Fruit fly (Drosophila melanogaster) whole organism, embryonic: ENCODE data around the gene Cerk.

Source experiments
- Abd-B ChIP-seq: fragments of 200-800 bp; sonication (Bioruptor generic); optimal IDR thresholded peaks from 2 replicates; lab custom pipeline; 2018; ENCODE audit warnings: missing biosample characterization, mild to moderate bottlenecking, missing genetic modification characterization, moderate library complexity
- CG11085 ChIP-seq: fragments of 200-800 bp; sonication (Bioruptor generic); IDR thresholded peaks from 2 replicates; pipeline ENCODE4 v1.3.6; 2022; ENCODE audit warnings: missing biosample characterization, missing genetic modification characterization
- CG11723 ChIP-seq: fragments of 200-800 bp; sonication (Bioruptor generic); optimal IDR thresholded peaks from 2 replicates; lab custom pipeline; 2017; ENCODE audit warnings: missing biosample characterization, mild to moderate bottlenecking, missing genetic modification characterization
- CG12219 ChIP-seq: fragments of 200-800 bp; sonication (Bioruptor generic); optimal IDR thresholded peaks from 3 replicates; lab custom pipeline; 2018; ENCODE audit warnings: missing biosample characterization, mild to moderate bottlenecking, missing genetic modification characterization
- CG13287 ChIP-seq: fragments of 200-800 bp; sonication (Bioruptor generic); IDR thresholded peaks from 2 replicates; pipeline ENCODE4 v1.3.6; 2022; ENCODE audit warnings: missing biosample characterization, missing genetic modification characterization; ENCODE audit not compliant: partially characterized antibody
- CG1529 ChIP-seq: fragments of 200-800 bp; sonication (Bioruptor generic); optimal IDR thresholded peaks from 3 replicates; lab custom pipeline; 2018; ENCODE audit warnings: missing biosample characterization, missing genetic modification characterization
- CG16779 ChIP-seq: fragments of 200-800 bp; sonication (Bioruptor generic); IDR thresholded peaks from 2 replicates; pipeline ENCODE4 v1.3.6; 2022; ENCODE audit warnings: missing biosample characterization, missing genetic modification characterization
- CG16863 ChIP-seq: fragments of 200-800 bp; sonication (Bioruptor generic); optimal IDR thresholded peaks from 3 replicates; lab custom pipeline; 2016; ENCODE audit warnings: missing biosample characterization, missing genetic modification characterization
- CG18476 ChIP-seq: fragments of 200-800 bp; sonication (Bioruptor generic); optimal IDR thresholded peaks from 2 replicates; lab custom pipeline; 2016; ENCODE audit warnings: missing biosample characterization, mild to moderate bottlenecking, missing genetic modification characterization
- CG18599 ChIP-seq: fragments of 200-800 bp; sonication (Bioruptor generic); optimal IDR thresholded peaks from 3 replicates; lab custom pipeline; 2017; ENCODE audit warnings: missing biosample characterization, missing genetic modification characterization, mild to moderate bottlenecking, moderate library complexity, missing genetic modification reagents
- CG2116 ChIP-seq: fragments of 200-800 bp; sonication (Bioruptor generic); optimal IDR thresholded peaks from 3 replicates; lab custom pipeline; 2018; ENCODE audit warnings: missing biosample characterization, mild to moderate bottlenecking, missing genetic modification characterization
- CG32532 ChIP-seq: fragments of 200-800 bp; sonication (Bioruptor generic); IDR thresholded peaks from 2 replicates; pipeline ENCODE4 v1.3.6; 2022; ENCODE audit warnings: missing biosample characterization, missing genetic modification characterization
- CG5245 ChIP-seq: fragments of 200-800 bp; sonication (Bioruptor generic); optimal IDR thresholded peaks from 3 replicates; lab custom pipeline; 2016; ENCODE audit warnings: missing biosample characterization, missing genetic modification characterization
- CG6683 ChIP-seq: fragments of 200-800 bp; sonication (Bioruptor generic); optimal IDR thresholded peaks from 2 replicates; lab custom pipeline; 2017; ENCODE audit warnings: missing biosample characterization, mild to moderate bottlenecking, missing genetic modification characterization, missing genetic modification reagents
- CG6791 ChIP-seq: fragments of 200-800 bp; sonication (Bioruptor generic); IDR thresholded peaks from 3 replicates; pipeline ENCODE4 v1.3.6; 2022; ENCODE audit warnings: missing biosample characterization, missing genetic modification characterization; ENCODE audit not compliant: partially characterized antibody
- CG6813 ChIP-seq: fragments of 200-800 bp; sonication (Bioruptor generic); optimal IDR thresholded peaks from 2 replicates; lab custom pipeline; 2017; ENCODE audit warnings: missing biosample characterization, missing genetic modification characterization, mild to moderate bottlenecking, moderate library complexity, missing genetic modification reagents
- CG7372 ChIP-seq: fragments of 200-800 bp; sonication (Bioruptor generic); IDR thresholded peaks from 2 replicates; pipeline ENCODE4 v1.3.6; 2022; ENCODE audit warnings: missing biosample characterization, missing genetic modification characterization
- CG7987 ChIP-seq: fragments of 200-800 bp; sonication (Bioruptor generic); optimal IDR thresholded peaks from 2 replicates; lab custom pipeline; 2018; ENCODE audit warnings: missing biosample characterization, mild to moderate bottlenecking, missing genetic modification characterization, moderate library complexity
- CG8924 ChIP-seq: fragments of 200-800 bp; optimal IDR thresholded peaks from 3 replicates; lab custom pipeline; 2019; ENCODE audit warnings: missing biosample characterization, mild to moderate bottlenecking, missing genetic modification characterization, moderate library complexity
- Chrac-16 ChIP-seq: fragments of 200-800 bp; sonication (Bioruptor generic); optimal IDR thresholded peaks from 3 replicates; lab custom pipeline; 2016; ENCODE audit warnings: missing biosample characterization, missing genetic modification characterization
- Dip3 ChIP-seq: fragments of 200-800 bp; sonication (Bioruptor generic); optimal IDR thresholded peaks from 3 replicates; lab custom pipeline; 2016; ENCODE audit warnings: missing biosample characterization, missing genetic modification characterization
- Doc2 ChIP-seq: fragments of 200-800 bp; sonication (Bioruptor generic); IDR thresholded peaks from 2 replicates; pipeline ENCODE4 v1.3.6; 2022; ENCODE audit warnings: missing biosample characterization, missing genetic modification characterization
- Dref ChIP-seq: fragments of 200-800 bp; sonication (Bioruptor generic); IDR thresholded peaks from 2 replicates; pipeline ENCODE4 v1.3.6; 2022; ENCODE audit warnings: missing biosample characterization, missing genetic modification characterization
- Elba2 ChIP-seq: fragments of 200-800 bp; sonication (Bioruptor generic); optimal IDR thresholded peaks from 3 replicates; lab custom pipeline; 2016; ENCODE audit warnings: missing biosample characterization, missing genetic modification characterization
- Ets65A ChIP-seq: fragments of 200-800 bp; sonication (Bioruptor generic); peaks from one replicate; lab custom pipeline; 2016; ENCODE audit warnings: missing biosample characterization, missing genetic modification characterization
- Hr39 ChIP-seq: fragments of >200 bp; optimal IDR thresholded peaks from 2 replicates; lab custom pipeline; 2017
- NC2β ChIP-seq: fragments of 200-800 bp; sonication (Bioruptor generic); optimal IDR thresholded peaks from 2 replicates; lab custom pipeline; 2016; ENCODE audit warnings: missing biosample characterization, missing genetic modification characterization
- Rx ChIP-seq: fragments of 200-800 bp; sonication (Bioruptor generic); IDR thresholded peaks from 2 replicates; pipeline ENCODE4 v1.3.6; 2022; ENCODE audit warnings: missing biosample characterization, missing genetic modification characterization
- Sox100B ChIP-seq: fragments of 200-800 bp; sonication (Bioruptor generic); optimal IDR thresholded peaks from 3 replicates; lab custom pipeline; 2018; ENCODE audit warnings: missing biosample characterization, mild to moderate bottlenecking, missing genetic modification characterization
- Xbp1 ChIP-seq: fragments of 200-800 bp; sonication (Bioruptor generic); optimal IDR thresholded peaks from 3 replicates; lab custom pipeline; 2016; ENCODE audit warnings: missing biosample characterization, mild to moderate bottlenecking, missing genetic modification characterization
- ac ChIP-seq: fragments of 200-800 bp; sonication (Bioruptor generic); optimal IDR thresholded peaks from 3 replicates; lab custom pipeline; 2017; ENCODE audit warnings: missing biosample characterization, mild to moderate bottlenecking, missing genetic modification characterization
- amos ChIP-seq: fragments of 200-800 bp; sonication (Bioruptor generic); IDR thresholded peaks from 2 replicates; pipeline ENCODE4 v1.3.6; 2022; ENCODE audit warnings: missing biosample characterization, missing genetic modification characterization; ENCODE audit not compliant: partially characterized antibody
- cato ChIP-seq: fragments of 200-800 bp; sonication (Bioruptor generic); optimal IDR thresholded peaks from 2 replicates; lab custom pipeline; 2016; ENCODE audit warnings: missing biosample characterization, missing genetic modification characterization, borderline replicate concordance
- fd102C ChIP-seq: fragments of 200-800 bp; sonication (Bioruptor generic); optimal IDR thresholded peaks from 2 replicates; lab custom pipeline; 2018; ENCODE audit warnings: missing biosample characterization, mild to moderate bottlenecking, missing genetic modification characterization, moderate library complexity
- fd96Cb ChIP-seq: fragments of 200-800 bp; sonication (Bioruptor generic); optimal IDR thresholded peaks from 2 replicates; lab custom pipeline; 2018; ENCODE audit warnings: missing biosample characterization, mild to moderate bottlenecking, missing genetic modification characterization, moderate library complexity
- gcm ChIP-seq: fragments of 200-800 bp; sonication (Bioruptor generic); optimal IDR thresholded peaks from 2 replicates; lab custom pipeline; 2019; ENCODE audit warnings: missing biosample characterization, mild to moderate bottlenecking, missing genetic modification characterization, moderate library complexity
- hth ChIP-seq: fragments of >200 bp; optimal IDR thresholded peaks from 2 replicates; lab custom pipeline; 2017; ENCODE audit warnings: inconsistent platforms
- jigr1 ChIP-seq: fragments of 200-800 bp; sonication (Bioruptor generic); IDR thresholded peaks from 3 replicates; pipeline ENCODE4 v1.3.6; 2022; ENCODE audit warnings: missing biosample characterization, missing genetic modification characterization
- kah ChIP-seq: fragments of 200-800 bp; sonication (Bioruptor generic); optimal IDR thresholded peaks from 2 replicates; lab custom pipeline; 2018; ENCODE audit warnings: missing biosample characterization, mild to moderate bottlenecking, missing genetic modification characterization
- kay ChIP-seq: fragments of 200-800 bp; sonication (Bioruptor generic); optimal IDR thresholded peaks from 2 replicates; lab custom pipeline; 2016; ENCODE audit warnings: missing biosample characterization, missing genetic modification characterization
- klu ChIP-seq: fragments of 200-800 bp; sonication (Bioruptor generic); IDR thresholded peaks from 2 replicates; pipeline ENCODE4 v1.3.6; 2022; ENCODE audit warnings: missing biosample characterization, missing genetic modification characterization
- kni ChIP-seq: fragments of 200-800 bp; sonication (Bioruptor generic); optimal IDR thresholded peaks from 3 replicates; lab custom pipeline; 2017; ENCODE audit warnings: mild to moderate bottlenecking, missing biosample characterization, missing genetic modification reagents, missing genetic modification characterization
- mirr ChIP-seq: fragments of 200-800 bp; sonication (Bioruptor generic); optimal IDR thresholded peaks from 3 replicates; lab custom pipeline; 2018; ENCODE audit warnings: missing biosample characterization, mild to moderate bottlenecking, missing genetic modification characterization
- nerfin-1 ChIP-seq: fragments of 200-800 bp; sonication (Bioruptor generic); optimal IDR thresholded peaks from 3 replicates; lab custom pipeline; 2019; ENCODE audit warnings: missing biosample characterization, mild to moderate bottlenecking, missing genetic modification characterization, moderate library complexity
- onecut ChIP-seq: fragments of 200-800 bp; sonication (Bioruptor generic); IDR thresholded peaks from 2 replicates; pipeline ENCODE4 v1.3.6; 2022; ENCODE audit warnings: missing biosample characterization, missing genetic modification characterization
- pan ChIP-seq, 4 experiments: fragments of >200 bp in 3 of 4; fragments of 200-800 bp in 1 of 4; sonication (Bioruptor generic) in 1 of 4; optimal IDR thresholded peaks in 3 of 4; IDR thresholded peaks in 1 of 4; 2 replicates each; pipeline versions ENCODE4 v1.3.6 to Lab custom; 2017 to 2022; ENCODE audit warnings: missing biosample characterization in 2 of 4, missing genetic modification characterization in 2 of 4, mixed read lengths in 1 of 4
- scrt ChIP-seq: fragments of 200-800 bp; sonication (Bioruptor generic); optimal IDR thresholded peaks from 2 replicates; lab custom pipeline; 2018; ENCODE audit warnings: missing biosample characterization, mild to moderate bottlenecking, missing genetic modification characterization, moderate library complexity
- tgo ChIP-seq: fragments of 200-800 bp; sonication (Bioruptor generic); IDR thresholded peaks from 3 replicates; pipeline ENCODE4 v1.3.6; 2022; ENCODE audit warnings: missing biosample characterization, missing genetic modification characterization
- tna ChIP-seq: fragments of 200-800 bp; sonication (Bioruptor generic); IDR thresholded peaks from 2 replicates; pipeline ENCODE4 v1.3.6; 2022; ENCODE audit warnings: missing biosample characterization, missing genetic modification characterization; ENCODE audit not compliant: partially characterized antibody
- wor ChIP-seq: fragments of 200-800 bp; sonication (Bioruptor generic); IDR thresholded peaks from 2 replicates; pipeline ENCODE4 v1.3.6; 2022; ENCODE audit warnings: missing biosample characterization, missing genetic modification characterization

The Cerk gene

DNA sequence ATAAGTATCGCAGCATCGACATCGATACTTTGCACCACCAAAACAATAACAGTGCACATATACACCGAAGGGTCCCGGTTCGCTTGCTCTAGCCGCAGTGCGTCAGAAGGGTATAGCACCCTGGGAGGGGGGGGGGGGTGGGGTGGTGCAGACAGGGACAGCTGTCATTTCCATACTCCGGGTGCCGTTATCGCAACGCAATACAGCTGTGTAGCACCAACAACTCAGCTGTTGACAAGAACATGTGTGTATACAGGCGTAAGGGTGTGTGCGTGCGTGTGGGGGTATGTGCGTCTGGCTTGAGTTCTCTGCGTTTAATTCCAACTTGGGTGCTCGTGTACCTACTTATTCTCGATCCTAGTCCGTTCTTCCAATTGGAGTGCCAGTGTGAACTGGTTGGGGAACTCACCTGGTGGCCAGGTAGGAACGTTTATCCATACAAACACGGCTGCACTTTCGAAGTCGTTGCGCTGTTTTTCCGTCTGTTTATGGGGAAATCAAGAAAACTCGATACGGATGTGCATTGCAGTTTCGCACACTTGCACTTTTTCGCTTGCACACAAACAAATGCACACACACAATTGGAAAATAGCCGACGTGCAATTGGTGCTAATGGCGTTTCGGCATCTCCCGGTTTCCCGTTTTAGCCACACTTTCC lies 465 bp downstream of the Cerk start (continued):
- TF ChIP-seq CG16779 (GFP tag; lab: Robert Waterston, UW): no peak
- peak; percentile 28; the same call in 1 of the 2 replicates for TF ChIP-seq CG13287 (GFP tag; lab: Robert Waterston, UW)
- TF ChIP-seq pan (optimal IDR thresholded peaks at IDR 0.05; lab: Kevin White, UChicago): no peak
- TF ChIP-seq pan (GFP tag; optimal IDR thresholded peaks at IDR 0.05 in 1 of 2, IDR thresholded peaks at IDR 0.05 in 1 of 2): peak in 1 of 2 experiments; percentile 15
- TF ChIP-seq CG8924 (tag; lab: Kevin White, UChicago): no peak
- TF ChIP-seq CG6791 (GFP tag; lab: Robert Waterston, UW): peak; percentile 46; the same call in 2 of the 3 replicates
- TF ChIP-seq wor (GFP tag; lab: Robert Waterston, UW): no peak
- no peak for TF ChIP-seq CG11723 (GFP tag; lab: Kevin White, UChicago)
- no peak for TF ChIP-seq fd96Cb (tag; lab: Kevin White, UChicago)
- TF ChIP-seq klu (GFP tag; lab: Robert Waterston, UW): no peak
- TF ChIP-seq Dref (GFP tag; lab: Robert Waterston, UW): peak; percentile 35; the same call in 1 of the 2 replicates
- TF ChIP-seq cato: no peak
- peak; percentile 84 for TF ChIP-seq Elba2
- no peak for TF ChIP-seq Sox100B
- TF ChIP-seq Dip3 (GFP tag; lab: Kevin White, UChicago): no peak
- TF ChIP-seq CG2116 (GFP tag; lab: Kevin White, UChicago): no peak
- no peak for TF ChIP-seq hth (lab: Kevin White, UChicago)
- no peak for TF ChIP-seq NC2β (GFP tag; lab: Kevin White, UChicago)
- no peak for TF ChIP-seq onecut (GFP tag; lab: Robert Waterston, UW)
- TF ChIP-seq gcm (GFP tag; lab: Kevin White, UChicago): peak; percentile 36
- TF ChIP-seq ac (GFP tag; lab: Kevin White, UChicago): peak; percentile 81
- TF ChIP-seq Hr39 (lab: Kevin White, UChicago): no peak
- no peak for TF ChIP-seq kay (GFP tag; lab: Kevin White, UChicago)
- TF ChIP-seq fd102C (GFP tag; lab: Kevin White, UChicago): no peak
- TF ChIP-seq Rx (GFP tag; lab: Robert Waterston, UW): no peak
- TF ChIP-seq nerfin-1 (tag; lab: Kevin White, UChicago): peak; percentile 98
- peak; percentile 24; the same call in 1 of the 2 replicates for TF ChIP-seq amos (GFP tag; lab: Robert Waterston, UW)
- TF ChIP-seq Doc2 (GFP tag; lab: Robert Waterston, UW): no peak
- no peak for TF ChIP-seq CG6683 (GFP tag; lab: Kevin White, UChicago)
- no peak for TF ChIP-seq CG12219
- peak; percentile 21; the same call in 1 of the 2 replicates for TF ChIP-seq CG7372 (GFP tag; lab: Robert Waterston, UW)
- TF ChIP-seq Chrac-16 (GFP tag; lab: Kevin White, UChicago): no peak
- peak; percentile 37 for TF ChIP-seq CG18599 (GFP tag; lab: Kevin White, UChicago)
- no peak for TF ChIP-seq Ets65A (GFP tag; lab: Kevin White, UChicago)
- no peak for TF ChIP-seq tgo (GFP tag; lab: Robert Waterston, UW)
- peak; percentile 50 for TF ChIP-seq CG7987 (GFP tag; lab: Kevin White, UChicago)
- no peak for TF ChIP-seq kah (GFP tag; lab: Kevin White, UChicago)
- no peak for TF ChIP-seq tna (GFP tag; lab: Robert Waterston, UW)
- TF ChIP-seq Xbp1 (GFP tag; lab: Kevin White, UChicago): no peak
- no peak for TF ChIP-seq jigr1 (GFP tag; lab: Robert Waterston, UW)
- no peak for TF ChIP-seq CG18476
- TF ChIP-seq CG1529: no peak
- TF ChIP-seq CG32532 (GFP tag; lab: Robert Waterston, UW): no peak
- peak; percentile 22 for TF ChIP-seq scrt (GFP tag; lab: Kevin White, UChicago)
- no peak for TF ChIP-seq CG11085
- TF ChIP-seq CG5245: no peak
- TF ChIP-seq Abd-B: no peak
- TF ChIP-seq kni: peak; percentile 83
- TF ChIP-seq CG16863 (GFP tag; lab: Kevin White, UChicago): no peak
- TF ChIP-seq CG6813 (GFP tag; lab: Kevin White, UChicago): peak; percentile 8
- TF ChIP-seq mirr (GFP tag; lab: Kevin White, UChicago): peak; percentile 87
